Fruit fly (Drosophila melanogaster) whole organism, embryonic: ENCODE results near the gene CG13658.

Experiments used
- Blimp-1 ChIP-seq: fragments of 200-800 bp; sonication (Bioruptor generic); optimal IDR thresholded peaks from 3 replicates; lab custom pipeline; 2018; ENCODE audit warnings: missing biosample characterization, missing genetic modification characterization, mild to moderate bottlenecking, moderate library complexity, missing genetic modification reagents
- CG10543 ChIP-seq: fragments of 200-800 bp; sonication (Bioruptor generic); optimal IDR thresholded peaks from 3 replicates; lab custom pipeline; 2017; ENCODE audit warnings: missing biosample characterization, mild to moderate bottlenecking, missing genetic modification characterization, moderate library complexity
- CG11398 ChIP-seq: fragments of 200-800 bp; sonication (Bioruptor generic); optimal IDR thresholded peaks from 2 replicates; lab custom pipeline; 2016; ENCODE audit warnings: missing biosample characterization, missing genetic modification characterization
- CG11696 ChIP-seq: fragments of 200-800 bp; sonication (Bioruptor generic); IDR thresholded peaks from 2 replicates; pipeline ENCODE4 v1.3.6; 2022; ENCODE audit warnings: missing biosample characterization, missing genetic modification characterization
- CG12391 ChIP-seq: fragments of 200-800 bp; sonication (Bioruptor generic); optimal IDR thresholded peaks from 3 replicates; lab custom pipeline; 2018; ENCODE audit warnings: missing biosample characterization, mild to moderate bottlenecking, missing genetic modification characterization, moderate library complexity
- CG14014 ChIP-seq: fragments of 200-800 bp; sonication (Bioruptor generic); IDR thresholded peaks from 2 replicates; pipeline ENCODE4 v1.3.6; 2022; ENCODE audit warnings: missing biosample characterization, missing genetic modification characterization
- CG14050 ChIP-seq: fragments of 200-800 bp; sonication (Bioruptor generic); IDR thresholded peaks from 3 replicates; pipeline ENCODE4 v1.3.6; 2022; ENCODE audit warnings: missing biosample characterization, missing genetic modification characterization
- CG17802 ChIP-seq: fragments of 200-800 bp; sonication (Bioruptor generic); optimal IDR thresholded peaks from 2 replicates; lab custom pipeline; 2018; ENCODE audit warnings: missing biosample characterization, mild to moderate bottlenecking, missing genetic modification characterization, moderate library complexity
- CG2678 ChIP-seq: fragments of 200-800 bp; sonication (Bioruptor generic); optimal IDR thresholded peaks from 3 replicates; lab custom pipeline; 2019; ENCODE audit warnings: missing biosample characterization, mild to moderate bottlenecking, missing genetic modification characterization, moderate library complexity
- CG3065 ChIP-seq: fragments of 200-800 bp; sonication (Bioruptor generic); optimal IDR thresholded peaks from 2 replicates; lab custom pipeline; 2016; ENCODE audit warnings: missing biosample characterization, missing genetic modification characterization
- CG34376 ChIP-seq: fragments of 200-800 bp; sonication (Bioruptor generic); optimal IDR thresholded peaks from 2 replicates; lab custom pipeline; 2018; ENCODE audit warnings: missing biosample characterization, mild to moderate bottlenecking, missing genetic modification characterization
- CG5953 ChIP-seq: fragments of 200-800 bp; sonication (Bioruptor generic); IDR thresholded peaks from 2 replicates; pipeline ENCODE4 v1.3.6; 2022; ENCODE audit warnings: missing biosample characterization, missing genetic modification characterization
- CG7372 ChIP-seq: fragments of 200-800 bp; sonication (Bioruptor generic); IDR thresholded peaks from 2 replicates; pipeline ENCODE4 v1.3.6; 2022; ENCODE audit warnings: missing biosample characterization, missing genetic modification characterization
- CG9727 ChIP-seq: fragments of 200-800 bp; sonication (Bioruptor generic); optimal IDR thresholded peaks from 3 replicates; lab custom pipeline; 2017; ENCODE audit warnings: missing biosample characterization, mild to moderate bottlenecking, missing genetic modification characterization
- Dbx ChIP-seq: fragments of 200-800 bp; sonication (Bioruptor generic); IDR thresholded peaks from 3 replicates; pipeline ENCODE4 v1.3.6; 2022; ENCODE audit warnings: missing biosample characterization, missing genetic modification characterization
- Drgx ChIP-seq: fragments of 200-800 bp; sonication (Bioruptor generic); IDR thresholded peaks from 2 replicates; pipeline ENCODE4 v1.3.6; 2022; ENCODE audit warnings: missing biosample characterization, missing genetic modification characterization
- GATAe ChIP-seq: fragments of 200-800 bp; sonication (Bioruptor generic); conservative IDR thresholded peaks from 2 replicates; pipeline ENCODE4 v1.3.6; 2022; ENCODE audit warnings: missing biosample characterization, missing genetic modification characterization
- Oaz ChIP-seq: fragments of 200-800 bp; sonication (Bioruptor generic); IDR thresholded peaks from 2 replicates; pipeline ENCODE4 v1.3.6; 2022; ENCODE audit warnings: missing biosample characterization, missing genetic modification characterization
- Ravus ChIP-seq: fragments of 200-800 bp; sonication (Bioruptor generic); IDR thresholded peaks from 2 replicates; pipeline ENCODE4 v1.3.6; 2022; ENCODE audit warnings: missing biosample characterization, missing genetic modification characterization
- Rfx ChIP-seq: fragments of 200-800 bp; sonication (Bioruptor generic); IDR thresholded peaks from 2 replicates; pipeline ENCODE4 v1.3.6; 2022; ENCODE audit warnings: missing biosample characterization, missing genetic modification characterization
- Rx ChIP-seq: fragments of 200-800 bp; sonication (Bioruptor generic); IDR thresholded peaks from 2 replicates; pipeline ENCODE4 v1.3.6; 2022; ENCODE audit warnings: missing biosample characterization, missing genetic modification characterization
- Scr ChIP-seq: fragments of 200-800 bp; sonication (Bioruptor generic); IDR thresholded peaks from 2 replicates; pipeline ENCODE4 v1.3.6; 2022; ENCODE audit warnings: missing biosample characterization, missing genetic modification characterization; ENCODE audit not compliant: partially characterized antibody
- Six4 ChIP-seq: fragments of 200-800 bp; sonication (Bioruptor generic); optimal IDR thresholded peaks from 2 replicates; lab custom pipeline; 2016; ENCODE audit warnings: missing biosample characterization, missing genetic modification characterization
- Ssrp ChIP-seq: fragments of 200-800 bp; sonication (Bioruptor generic); optimal IDR thresholded peaks from 2 replicates; lab custom pipeline; 2018; ENCODE audit warnings: missing biosample characterization, mild to moderate bottlenecking, missing genetic modification characterization, moderate library complexity
- Usf ChIP-seq: fragments of 200-800 bp; sonication (Bioruptor generic); optimal IDR thresholded peaks from 2 replicates; lab custom pipeline; 2017; ENCODE audit warnings: missing genotype, missing biosample characterization, missing genetic modification characterization
- cad ChIP-seq: fragments of >200 bp; optimal IDR thresholded peaks from 2 replicates; lab custom pipeline; 2017; ENCODE audit warnings: missing biosample characterization, missing genetic modification characterization
- cato ChIP-seq: fragments of 200-800 bp; sonication (Bioruptor generic); optimal IDR thresholded peaks from 2 replicates; lab custom pipeline; 2016; ENCODE audit warnings: missing biosample characterization, missing genetic modification characterization, borderline replicate concordance
- chinmo ChIP-seq: fragments of 200-800 bp; sonication (Bioruptor generic); IDR thresholded peaks from 4 replicates; pipeline ENCODE4 v1.3.6; 2022; ENCODE audit warnings: missing biosample characterization, missing genetic modification characterization; ENCODE audit not compliant: partially characterized antibody
- chm ChIP-seq: fragments of 200-800 bp; sonication (Bioruptor generic); IDR thresholded peaks from 2 replicates; pipeline ENCODE4 v1.3.6; 2022; ENCODE audit warnings: missing biosample characterization, missing genetic modification characterization
- ci ChIP-seq: fragments of 200-800 bp; sonication (Bioruptor generic); IDR thresholded peaks from 3 replicates; pipeline ENCODE4 v1.3.6; 2022; ENCODE audit warnings: missing biosample characterization, missing genetic modification characterization
- crp ChIP-seq, 2 experiments: fragments of 200-800 bp; sonication (Bioruptor generic); optimal IDR thresholded peaks; 2 replicates in 1 of 2; 3 replicates in 1 of 2; lab custom pipeline; 2017; ENCODE audit warnings: missing biosample characterization in 2 of 2, missing genetic modification characterization in 2 of 2, mild to moderate bottlenecking in 1 of 2, moderate library complexity in 1 of 2
- dysf ChIP-seq: fragments of 200-800 bp; sonication (Bioruptor generic); IDR thresholded peaks from 3 replicates; pipeline ENCODE4 v1.3.6; 2022; ENCODE audit warnings: missing biosample characterization, missing genetic modification characterization
- emc ChIP-seq: fragments of 200-800 bp; sonication (Bioruptor generic); optimal IDR thresholded peaks from 2 replicates; lab custom pipeline; 2016; ENCODE audit warnings: missing biosample characterization, missing genetic modification characterization
- exex ChIP-seq: fragments of 200-800 bp; sonication (Bioruptor generic); optimal IDR thresholded peaks from 4 replicates; lab custom pipeline; 2018; ENCODE audit warnings: missing biosample characterization, mild to moderate bottlenecking, missing genetic modification characterization, moderate library complexity
- fd64A ChIP-seq: fragments of 200-800 bp; sonication (Bioruptor generic); optimal IDR thresholded peaks from 3 replicates; lab custom pipeline; 2018; ENCODE audit warnings: missing biosample characterization, mild to moderate bottlenecking, missing genetic modification characterization
- fu2 ChIP-seq: fragments of 200-800 bp; sonication (Bioruptor generic); optimal IDR thresholded peaks from 2 replicates; lab custom pipeline; 2016; ENCODE audit warnings: missing biosample characterization, missing genetic modification characterization
- gem ChIP-seq: fragments of 200-800 bp; sonication (Bioruptor generic); optimal IDR thresholded peaks from 2 replicates; lab custom pipeline; 2019; ENCODE audit warnings: missing biosample characterization, mild to moderate bottlenecking, missing genetic modification characterization, moderate library complexity
- grau ChIP-seq: fragments of 200-800 bp; optimal IDR thresholded peaks from 3 replicates; lab custom pipeline; 2019; ENCODE audit warnings: missing biosample characterization, mild to moderate bottlenecking, missing genetic modification characterization, moderate library complexity
- grn ChIP-seq: fragments of 200-800 bp; sonication (Bioruptor generic); optimal IDR thresholded peaks from 3 replicates; lab custom pipeline; 2017; ENCODE audit warnings: missing biosample characterization, missing genetic modification characterization
- jumu ChIP-seq: fragments of 200-800 bp; sonication (Bioruptor generic); optimal IDR thresholded peaks from 3 replicates; lab custom pipeline; 2016; ENCODE audit warnings: missing biosample characterization, missing genetic modification characterization
- lbe ChIP-seq: fragments of 200-800 bp; sonication (Bioruptor generic); optimal IDR thresholded peaks from 2 replicates; lab custom pipeline; 2016; ENCODE audit warnings: missing biosample characterization, mild to moderate bottlenecking, missing genetic modification characterization
- luna ChIP-seq: fragments of 200-800 bp; sonication (Bioruptor generic); optimal IDR thresholded peaks from 2 replicates; lab custom pipeline; 2016; ENCODE audit warnings: missing biosample characterization, missing genetic modification characterization
- mirr ChIP-seq: fragments of 200-800 bp; sonication (Bioruptor generic); optimal IDR thresholded peaks from 3 replicates; lab custom pipeline; 2018; ENCODE audit warnings: missing biosample characterization, mild to moderate bottlenecking, missing genetic modification characterization
- prd ChIP-seq, 3 experiments: fragments of >200 bp in 2 of 3; fragments of 200-800 bp in 1 of 3; sonication (Bioruptor generic) in 1 of 3; optimal IDR thresholded peaks in 2 of 3; IDR thresholded peaks in 1 of 3; 2 replicates in 2 of 3; 3 replicates in 1 of 3; pipeline versions ENCODE4 v1.3.6 to Lab custom; 2017 to 2022; ENCODE audit warnings: missing biosample characterization in 1 of 3, missing genetic modification characterization in 1 of 3
- pum ChIP-seq: fragments of 200-800 bp; sonication (Bioruptor generic); optimal IDR thresholded peaks from 2 replicates; lab custom pipeline; 2016; ENCODE audit warnings: missing biosample characterization, missing genetic modification characterization
- row ChIP-seq: fragments of 200-800 bp; sonication (Bioruptor generic); IDR thresholded peaks from 3 replicates; pipeline ENCODE4 v1.3.6; 2022; ENCODE audit warnings: missing biosample characterization, missing genetic modification characterization
- schlank ChIP-seq: fragments of 200-800 bp; sonication (Bioruptor generic); optimal IDR thresholded peaks from 2 replicates; lab custom pipeline; 2018; ENCODE audit warnings: missing biosample characterization, mild to moderate bottlenecking, missing genetic modification characterization
- sqz ChIP-seq: fragments of 200-800 bp; sonication (Bioruptor generic); optimal IDR thresholded peaks from 3 replicates; lab custom pipeline; 2018; ENCODE audit warnings: missing biosample characterization, mild to moderate bottlenecking, missing genetic modification characterization
- zen2 ChIP-seq: fragments of 200-800 bp; sonication (Bioruptor generic); IDR thresholded peaks from 3 replicates; pipeline ENCODE4 v1.3.6; 2022; ENCODE audit warnings: missing biosample characterization, missing genetic modification characterization; ENCODE audit not compliant: partially characterized antibody

Gene CG13658

dm6 chr3R:25295320-25296020 lies 8.2 kb downstream of the CG13658 start, which contains the start of gene CG31102 (continued):
- TF ChIP-seq schlank (tag; lab: Kevin White, UChicago): no peak
- no peak for TF ChIP-seq cad (GFP tag; lab: Kevin White, UChicago)
- TF ChIP-seq CG5953 (GFP tag; lab: Robert Waterston, UW): no peak
- no peak for TF ChIP-seq CG11398 (GFP tag; lab: Kevin White, UChicago)
- TF ChIP-seq CG7372 (GFP tag; lab: Robert Waterston, UW): no peak
- TF ChIP-seq zen2: 0 out of 3 replicates have a peak, but pooled peaks have one; percentile 39
- TF ChIP-seq emc (GFP tag; lab: Kevin White, UChicago): no peak
- TF ChIP-seq CG11696 (GFP tag; lab: Robert Waterston, UW): peak; percentile 53; the same call in 1 of the 2 replicates
- TF ChIP-seq Dbx (GFP tag; lab: Robert Waterston, UW): 0 out of 3 replicates have a peak, but pooled peaks have one; percentile 37
- TF ChIP-seq CG10543 (GFP tag; lab: Kevin White, UChicago): peak; percentile 32
- no peak for TF ChIP-seq row
- TF ChIP-seq CG2678 (tag; lab: Kevin White, UChicago): no peak
- TF ChIP-seq chinmo: peak; percentile 85; the same call in 3 of the 4 replicates
- TF ChIP-seq Blimp-1 (GFP tag; lab: Kevin White, UChicago): no peak
- no peak for TF ChIP-seq Rx (GFP tag; lab: Robert Waterston, UW)
- no peak for TF ChIP-seq chm (GFP tag; lab: Robert Waterston, UW)
- TF ChIP-seq exex (tag; lab: Kevin White, UChicago): peak; percentile 78
- TF ChIP-seq CG17802 (tag; lab: Kevin White, UChicago): no peak
- TF ChIP-seq grn (GFP tag; lab: Kevin White, UChicago): peak; percentile 74
- peak; percentile 28 for TF ChIP-seq mirr
- TF ChIP-seq CG14014 (GFP tag; lab: Robert Waterston, UW): no peak
- no peak for TF ChIP-seq luna (GFP tag; lab: Kevin White, UChicago)
- peak; percentile 24 for TF ChIP-seq lbe
- no peak for TF ChIP-seq grau (tag; lab: Kevin White, UChicago)
- 0 out of 2 replicates have a peak, but pooled peaks have one; percentile 12 for TF ChIP-seq Rfx (GFP tag; lab: Robert Waterston, UW)
- TF ChIP-seq gem (tag; lab: Kevin White, UChicago): no peak
- 0 out of 2 replicates have a peak, but pooled peaks have one; percentile 12 for TF ChIP-seq Drgx (GFP tag; lab: Robert Waterston, UW)
- no peak for TF ChIP-seq fu2
- TF ChIP-seq CG14050: no peak
- TF ChIP-seq sqz: no peak
- no peak for TF ChIP-seq jumu (GFP tag; lab: Kevin White, UChicago)
- TF ChIP-seq CG12391 (tag; lab: Kevin White, UChicago): no peak
- TF ChIP-seq GATAe (GFP tag; lab: Robert Waterston, UW): 0 out of 2 replicates have a peak, but pooled peaks have one; percentile 29
- TF ChIP-seq Six4 (GFP tag; lab: Kevin White, UChicago): no peak
- TF ChIP-seq Ravus (GFP tag; lab: Robert Waterston, UW): no peak
- TF ChIP-seq CG34376: peak; percentile 11
- no peak for TF ChIP-seq pum (GFP tag; lab: Kevin White, UChicago)
- no peak for TF ChIP-seq Oaz
- TF ChIP-seq cato: no peak
- no peak for TF ChIP-seq fd64A (GFP tag; lab: Kevin White, UChicago)
- no peak for TF ChIP-seq Scr (GFP tag; lab: Robert Waterston, UW)
- no peak for TF ChIP-seq CG9727
- TF ChIP-seq prd (optimal IDR thresholded peaks at IDR 0.05; lab: Kevin White, UChicago): no peak
- TF ChIP-seq prd (GFP tag; IDR thresholded peaks at IDR 0.05; lab: Robert Waterston, UW): no peak
- TF ChIP-seq Ssrp (tag; lab: Kevin White, UChicago): no peak
- 0 out of 3 replicates have a peak, but pooled peaks have one; percentile 21 for TF ChIP-seq dysf
- TF ChIP-seq crp (GFP tag; optimal IDR thresholded peaks at IDR 0.05; lab: Kevin White, UChicago): no peak
- 0 out of 3 replicates have a peak, but pooled peaks have one; percentile 39 for TF ChIP-seq ci (GFP tag; lab: Robert Waterston, UW)
- TF ChIP-seq CG3065 (GFP tag; lab: Kevin White, UChicago): no peak
- no peak for TF ChIP-seq Usf (GFP tag; lab: Kevin White, UChicago)
